Worm (Caenorhabditis elegans) whole organism, L1 larva: ENCODE data around the gene R13H4.5.

Experiments
- C04F5.9 ChIP-seq: sonication (generic microtip); optimal IDR thresholded peaks from 2 replicates; lab custom pipeline; 2016; ENCODE audit warnings: missing genetic modification characterization, missing compliant biosample characterization
- C16A3.4 ChIP-seq: fragments of 150-350 bp; optimal IDR thresholded peaks from 2 replicates; lab custom pipeline; 2014; ENCODE audit warnings: missing biosample characterization, missing genetic modification characterization
- C34B4.2 ChIP-seq: sonication (generic microtip); optimal IDR thresholded peaks from 2 replicates; lab custom pipeline; 2017; ENCODE audit warnings: mild to moderate bottlenecking, missing genetic modification characterization, missing compliant biosample characterization
- aly-2 ChIP-seq: fragments of 150-350 bp; optimal IDR thresholded peaks from 2 replicates; lab custom pipeline; 2014; ENCODE audit warnings: missing biosample characterization, missing genetic modification characterization
- blmp-1 ChIP-seq: fragments of 150-350 bp; optimal IDR thresholded peaks from 2 replicates; lab custom pipeline; 2014; ENCODE audit warnings: missing biosample characterization, missing genetic modification characterization
- ceh-63 ChIP-seq: fragments of 200-800 bp; sonication (Bioruptor generic); optimal IDR thresholded peaks from 2 replicates; lab custom pipeline; 2018; ENCODE audit warnings: mild to moderate bottlenecking, missing genetic modification characterization, missing compliant biosample characterization
- ceh-8 ChIP-seq: fragments of 200-800 bp; sonication (Bioruptor generic); optimal IDR thresholded peaks from 2 replicates; lab custom pipeline; 2018; ENCODE audit warnings: mild to moderate bottlenecking, missing genetic modification characterization, moderate library complexity, missing compliant biosample characterization
- ceh-88 ChIP-seq: fragments of 200-800 bp; sonication (Bioruptor generic); IDR thresholded peaks from 2 replicates; pipeline ENCODE4 v1.3.6; 2022; ENCODE audit warnings: missing genetic modification characterization, missing compliant biosample characterization
- ceh-90 ChIP-seq: sonication (generic microtip); optimal IDR thresholded peaks from 2 replicates; lab custom pipeline; 2016; ENCODE audit warnings: missing genetic modification characterization, missing compliant biosample characterization
- dsc-1 ChIP-seq: sonication (generic microtip); optimal IDR thresholded peaks from 2 replicates; lab custom pipeline; 2016; ENCODE audit warnings: mild to moderate bottlenecking, missing genetic modification characterization, missing compliant biosample characterization
- efl-1 ChIP-seq, 4 experiments: fragments of 150-350 bp; optimal IDR thresholded peaks in 3 of 4; peaks in 1 of 4; 1 replicate in 1 of 4; 2 replicates in 3 of 4; lab custom pipeline; 2014; ENCODE audit warnings: missing biosample characterization in 2 of 4, missing genetic modification characterization in 2 of 4, missing genetic modification reagents in 2 of 4
- egl-13 ChIP-seq: sonication (generic microtip); optimal IDR thresholded peaks from 2 replicates; lab custom pipeline; 2016; ENCODE audit warnings: missing genotype, missing genetic modification reagents, missing genetic modification characterization, missing compliant biosample characterization
- egl-27 ChIP-seq, 2 experiments: fragments of 150-350 bp in 1 of 2; sonication (generic microtip); optimal IDR thresholded peaks; 3 replicates each; lab custom pipeline; 2017 to 2018; ENCODE audit warnings: missing biosample characterization in 2 of 2, missing genetic modification characterization in 2 of 2, missing genetic modification reagents in 2 of 2
- elt-2 ChIP-seq: sonication (generic microtip); optimal IDR thresholded peaks from 2 replicates; lab custom pipeline; 2016; ENCODE audit warnings: missing genetic modification characterization, mild to moderate bottlenecking, inconsistent platforms, missing compliant biosample characterization, missing genetic modification reagents
- elt-3 ChIP-seq, 6 experiments: fragments of 150-350 bp in 1 of 6; sonication (generic microtip); optimal IDR thresholded peaks; 2 replicates each; lab custom pipeline; 2017 to 2018; ENCODE audit warnings: missing biosample characterization in 6 of 6, missing genetic modification characterization in 6 of 6, inconsistent platforms in 1 of 6
- ets-5 ChIP-seq: fragments of 200-800 bp; sonication (Bioruptor generic); IDR thresholded peaks from 2 replicates; pipeline ENCODE4 v1.3.6; 2022; ENCODE audit warnings: missing genetic modification characterization, missing compliant biosample characterization
- fkh-10 ChIP-seq: sonication (generic microtip); optimal IDR thresholded peaks from 2 replicates; lab custom pipeline; 2017; ENCODE audit warnings: missing biosample characterization, missing genetic modification reagents, missing genetic modification characterization
- fkh-8 ChIP-seq: sonication (generic microtip); optimal IDR thresholded peaks from 2 replicates; lab custom pipeline; 2016; ENCODE audit warnings: mild to moderate bottlenecking, missing genetic modification characterization, missing compliant biosample characterization
- grh-1 ChIP-seq: fragments of 200-800 bp; sonication (Bioruptor generic); IDR thresholded peaks from 2 replicates; pipeline ENCODE4 v1.3.6; 2022; ENCODE audit warnings: missing genetic modification reagents, missing genetic modification characterization, missing compliant biosample characterization
- hlh-17 ChIP-seq: fragments of 200-800 bp; sonication (Bioruptor generic); optimal IDR thresholded peaks from 2 replicates; lab custom pipeline; 2018; ENCODE audit warnings: missing genetic modification characterization, mild to moderate bottlenecking, missing compliant biosample characterization, moderate library complexity, borderline replicate concordance
- hpl-2 ChIP-seq: fragments of 150-350 bp; optimal IDR thresholded peaks from 2 replicates; lab custom pipeline; 2014; ENCODE audit warnings: missing biosample characterization, missing genetic modification reagents, missing genetic modification characterization
- lin-13 ChIP-seq: fragments of 150-350 bp; optimal IDR thresholded peaks from 2 replicates; lab custom pipeline; 2014; ENCODE audit warnings: missing biosample characterization, missing genetic modification reagents, missing genetic modification characterization
- lin-15B ChIP-seq: fragments of 150-350 bp; sonication (generic microtip); optimal IDR thresholded peaks from 3 replicates; lab custom pipeline; 2014; ENCODE audit warnings: missing biosample characterization, missing genetic modification characterization
- lir-3 ChIP-seq: sonication (generic microtip); optimal IDR thresholded peaks from 2 replicates; lab custom pipeline; 2016; ENCODE audit warnings: mild to moderate bottlenecking, missing genetic modification characterization, moderate library complexity, missing compliant biosample characterization; ENCODE audit not compliant: poor library complexity
- lsy-2 ChIP-seq, 2 experiments: fragments of 150-350 bp; optimal IDR thresholded peaks; 2 replicates each; lab custom pipeline; 2014; ENCODE audit warnings: missing biosample characterization in 2 of 2, missing genetic modification characterization in 2 of 2
- mab-9 ChIP-seq: fragments of 200-800 bp; sonication (Bioruptor generic); IDR thresholded peaks from 2 replicates; pipeline ENCODE4 v1.3.6; 2022; ENCODE audit warnings: missing genetic modification reagents, missing genetic modification characterization, missing compliant biosample characterization
- mdl-1 ChIP-seq, 2 experiments: fragments of 150-350 bp; optimal IDR thresholded peaks; 2 replicates each; lab custom pipeline; 2014 to 2017; ENCODE audit warnings: missing biosample characterization in 2 of 2, missing genetic modification characterization in 2 of 2, inconsistent platforms in 1 of 2
- mef-2 ChIP-seq: fragments of 150-350 bp; optimal IDR thresholded peaks from 2 replicates; lab custom pipeline; 2014; ENCODE audit warnings: missing biosample characterization, missing genetic modification characterization
- mep-1 ChIP-seq: fragments of 150-350 bp; optimal IDR thresholded peaks from 2 replicates; lab custom pipeline; 2014; ENCODE audit warnings: missing biosample characterization, missing genetic modification characterization
- nhr-11 ChIP-seq: fragments of 150-350 bp; optimal IDR thresholded peaks from 2 replicates; lab custom pipeline; 2014; ENCODE audit warnings: missing biosample characterization, missing genetic modification characterization
- nhr-19 ChIP-seq: fragments of 200-800 bp; sonication (Bioruptor generic); conservative IDR thresholded peaks from 2 replicates; pipeline ENCODE4 v1.3.6; 2022; ENCODE audit warnings: missing genetic modification characterization, missing compliant biosample characterization
- nhr-28 ChIP-seq: fragments of 150-350 bp; optimal IDR thresholded peaks from 2 replicates; lab custom pipeline; 2014; ENCODE audit warnings: missing biosample characterization, missing genetic modification characterization
- nhr-76 ChIP-seq: sonication (generic microtip); optimal IDR thresholded peaks from 2 replicates; lab custom pipeline; 2017; ENCODE audit warnings: missing biosample characterization, missing genetic modification characterization
- nhr-77 ChIP-seq: fragments of 150-350 bp; optimal IDR thresholded peaks from 2 replicates; lab custom pipeline; 2014; ENCODE audit warnings: missing biosample characterization, missing genetic modification characterization
- nhr-85 ChIP-seq: sonication (generic microtip); peaks from one replicate; lab custom pipeline; 2016; ENCODE audit warnings: missing genetic modification characterization, inconsistent platforms, missing compliant biosample characterization
- pax-3 ChIP-seq: fragments of 200-800 bp; sonication (Bioruptor generic); optimal IDR thresholded peaks from 2 replicates; lab custom pipeline; 2018; ENCODE audit warnings: mild to moderate bottlenecking, missing genetic modification characterization, moderate library complexity, missing compliant biosample characterization
- pqm-1 ChIP-seq: sonication (generic microtip); optimal IDR thresholded peaks from 3 replicates; lab custom pipeline; 2017; ENCODE audit warnings: missing biosample characterization, missing genetic modification characterization
- skn-1 ChIP-seq: fragments of 150-350 bp; optimal IDR thresholded peaks from 2 replicates; lab custom pipeline; 2014; ENCODE audit warnings: missing biosample characterization, missing genetic modification characterization
- snpc-4 ChIP-seq: fragments of 150-350 bp; optimal IDR thresholded peaks from 2 replicates; lab custom pipeline; 2014; ENCODE audit warnings: missing biosample characterization, missing genetic modification characterization
- sox-4 ChIP-seq: sonication (generic microtip); optimal IDR thresholded peaks from 2 replicates; lab custom pipeline; 2016; ENCODE audit warnings: missing genetic modification characterization, missing compliant biosample characterization
- sptf-1 ChIP-seq: fragments of 150-350 bp; optimal IDR thresholded peaks from 2 replicates; lab custom pipeline; 2014; ENCODE audit warnings: missing biosample characterization, missing genetic modification characterization
- sup-37 ChIP-seq: fragments of 200-800 bp; sonication (Bioruptor generic); optimal IDR thresholded peaks from 2 replicates; lab custom pipeline; 2018; ENCODE audit warnings: mild to moderate bottlenecking, missing genetic modification characterization, missing compliant biosample characterization
- swsn-7 ChIP-seq: sonication (generic microtip); optimal IDR thresholded peaks from 2 replicates; lab custom pipeline; 2016; ENCODE audit warnings: missing genetic modification characterization, missing compliant biosample characterization
- unc-130 ChIP-seq: fragments of 150-350 bp; optimal IDR thresholded peaks from 2 replicates; lab custom pipeline; 2017; ENCODE audit warnings: missing biosample characterization, missing genetic modification characterization, inconsistent platforms
- unc-30 ChIP-seq: sonication (generic microtip); optimal IDR thresholded peaks from 2 replicates; lab custom pipeline; 2017; ENCODE audit warnings: missing biosample characterization, missing genetic modification characterization
- unc-62 ChIP-seq: fragments of 150-350 bp; optimal IDR thresholded peaks from 2 replicates; lab custom pipeline; 2014; ENCODE audit warnings: missing biosample characterization, missing genetic modification reagents, missing genetic modification characterization
- vab-15 ChIP-seq: sonication (generic microtip); optimal IDR thresholded peaks from 2 replicates; lab custom pipeline; 2017; ENCODE audit warnings: missing genotype, mild to moderate bottlenecking, missing genetic modification characterization, missing compliant biosample characterization
- xbp-1 ChIP-seq: sonication (generic microtip); optimal IDR thresholded peaks from 2 replicates; lab custom pipeline; 2016; ENCODE audit warnings: missing genetic modification characterization, missing compliant biosample characterization
- zag-1 ChIP-seq: fragments of 150-350 bp; optimal IDR thresholded peaks from 2 replicates; lab custom pipeline; 2014; ENCODE audit warnings: missing biosample characterization, missing genetic modification characterization
- zip-4 ChIP-seq: fragments of 200-800 bp; sonication (Bioruptor generic); optimal IDR thresholded peaks from 2 replicates; lab custom pipeline; 2018; ENCODE audit warnings: mild to moderate bottlenecking, missing genetic modification characterization, moderate library complexity, missing compliant biosample characterization
- ztf-11 ChIP-seq, 2 experiments: sonication (generic microtip); optimal IDR thresholded peaks; 2 replicates each; lab custom pipeline; 2016 to 2017; ENCODE audit warnings: missing genetic modification characterization in 2 of 2, missing biosample characterization in 1 of 2, missing compliant biosample characterization in 1 of 2

Gene R13H4.5

DNA sequence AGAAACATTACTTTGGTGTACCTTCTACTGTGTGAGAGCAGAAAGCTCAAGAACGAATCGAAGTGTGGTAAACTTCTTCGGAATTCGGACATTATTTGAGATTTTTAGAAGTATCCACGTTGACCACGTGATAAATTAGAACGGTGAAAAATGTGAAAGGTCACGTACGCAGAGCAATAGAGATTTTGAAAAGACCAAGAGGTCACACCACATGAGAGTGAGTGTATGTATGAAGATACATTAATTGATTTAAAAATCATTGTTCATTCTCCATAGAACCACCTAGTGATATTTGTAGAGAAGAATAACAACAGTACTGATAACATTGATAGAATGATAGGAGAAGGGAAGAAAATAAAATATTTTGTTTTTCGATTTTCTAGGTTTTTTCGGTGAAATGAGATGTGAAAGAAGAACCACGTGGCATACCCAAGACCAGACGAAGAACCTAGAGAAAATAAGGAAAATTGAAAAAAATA is 38.0 kb upstream of the R13H4.5 start, which contains the start of gene pyc-1 (continued):
- TF ChIP-seq efl-1 (optimal IDR thresholded peaks at IDR 0.05; lab: Kevin White, UChicago) (peak in 1 of 2 experiments; percentile 1), efl-1 (GFP tag; optimal IDR thresholded peaks at IDR 0.05 in 1 of 2; lab: Kevin White, UChicago) (no peak), C04F5.9 (tag; lab: Kevin White, UChicago) (no peak), lin-15B (tag; lab: Kevin White, UChicago) (no peak), fkh-8 (tag; lab: Kevin White, UChicago) (no peak), hpl-2 (GFP tag; lab: Kevin White, UChicago) (no peak), nhr-19 (GFP tag; lab: Robert Waterston, UW) (peak; percentile 88), unc-130 (peak; percentile 55), ceh-88 (peak; percentile 49), ceh-63 (GFP tag; lab: Kevin White, UChicago) (no peak), zip-4 (GFP tag; lab: Kevin White, UChicago) (peak; percentile 13), nhr-11 (no peak), grh-1 (GFP tag; lab: Robert Waterston, UW) (no peak), aly-2 (tag; lab: Kevin White, UChicago) (no peak), nhr-76 (tag; lab: Kevin White, UChicago) (no peak), vab-15 (tag; lab: Kevin White, UChicago) (no peak), dsc-1 (tag; lab: Kevin White, UChicago) (no peak), elt-2 (tag; lab: Kevin White, UChicago) (peak; percentile 37), mef-2 (tag; lab: Kevin White, UChicago) (no peak), hlh-17 (GFP tag; lab: Kevin White, UChicago) (no peak), C16A3.4 (tag; lab: Kevin White, UChicago) (peak; percentile 18), nhr-85 (tag; lab: Kevin White, UChicago) (peak; percentile 62), fkh-10 (no peak), lsy-2 (tag; optimal IDR thresholded peaks at IDR 0.05; lab: Kevin White, UChicago) (peak; percentile 22 to 37), blmp-1 (tag; lab: Kevin White, UChicago) (peak; percentile 6), egl-13 (tag; lab: Kevin White, UChicago) (no peak), zag-1 (tag; lab: Kevin White, UChicago) (no peak), skn-1 (tag; lab: Kevin White, UChicago) (no peak), elt-3 (tag; optimal IDR thresholded peaks at IDR 0.05; lab: Kevin White, UChicago) (peak in 5 of 6 experiments; percentile 42 to 82 (median 75)), sox-4 (tag; lab: Kevin White, UChicago) (no peak), C34B4.2 (tag; lab: Kevin White, UChicago) (no peak), nhr-77 (no peak), swsn-7 (tag; lab: Kevin White, UChicago) (peak; percentile 34), mab-9 (GFP tag; lab: Robert Waterston, UW) (no peak), unc-30 (no peak), ets-5 (GFP tag; lab: Robert Waterston, UW) (no peak), ceh-90 (tag; lab: Kevin White, UChicago) (no peak), unc-62 (no peak), egl-27 (tag; optimal IDR thresholded peaks at IDR 0.05; lab: Kevin White, UChicago) (no peak), lir-3 (tag; lab: Kevin White, UChicago) (peak; percentile 52), pqm-1 (no peak), ztf-11 (tag; optimal IDR thresholded peaks at IDR 0.05; lab: Kevin White, UChicago) (no peak), pax-3 (no peak), ceh-8 (no peak), snpc-4 (peak; percentile 8), mdl-1 (tag; optimal IDR thresholded peaks at IDR 0.05; lab: Kevin White, UChicago) (peak in 1 of 2 experiments; percentile 6), xbp-1 (no peak), sptf-1 (tag; lab: Kevin White, UChicago) (no peak), nhr-28 (tag; lab: Kevin White, UChicago) (no peak), sup-37 (GFP tag; lab: Kevin White, UChicago) (peak; percentile 1), mep-1 (tag; lab: Kevin White, UChicago) (peak; percentile 74), lin-13 (GFP tag; lab: Kevin White, UChicago) (no peak)
